Worm (Caenorhabditis elegans) whole organism, midembryonic: ENCODE measurements around the gene math-1.

Experiments
- T22C8.4 ChIP-seq: fragments of 200-800 bp; sonication (Bioruptor generic); IDR thresholded peaks from 2 replicates; pipeline ENCODE4 v1.3.6; 2022; ENCODE audit warnings: missing genetic modification characterization, missing compliant biosample characterization
- flt-1 ChIP-seq: fragments of 200-800 bp; sonication (Bioruptor generic); IDR thresholded peaks from 2 replicates; pipeline ENCODE4 v1.3.6; 2022; ENCODE audit warnings: missing genetic modification characterization, missing compliant biosample characterization
- klf-2 ChIP-seq: fragments of 200-800 bp; sonication (Bioruptor generic); conservative IDR thresholded peaks from 2 replicates; pipeline ENCODE4 v1.3.6; 2022; ENCODE audit warnings: missing genetic modification reagents, missing genetic modification characterization, missing compliant biosample characterization
- med-1 ChIP-seq: sonication (generic microtip); optimal IDR thresholded peaks from 2 replicates; lab custom pipeline; 2017; ENCODE audit warnings: missing genetic modification characterization, mild to moderate bottlenecking, missing compliant biosample characterization, antibody characterized with exemption, missing genetic modification reagents; ENCODE audit not compliant: insufficient read depth
- ref-1 ChIP-seq: fragments of 200-800 bp; sonication (Bioruptor generic); conservative IDR thresholded peaks from 2 replicates; pipeline ENCODE4 v1.3.6; 2022; ENCODE audit warnings: missing genetic modification reagents, missing genetic modification characterization, missing compliant biosample characterization
- ztf-23 ChIP-seq: fragments of 200-800 bp; sonication (Bioruptor generic); IDR thresholded peaks from 2 replicates; pipeline ENCODE4 v1.3.6; 2022; ENCODE audit warnings: missing genetic modification reagents, missing genetic modification characterization, missing compliant biosample characterization
- ztf-29 ChIP-seq: fragments of 200-800 bp; sonication (Bioruptor generic); IDR thresholded peaks from 2 replicates; pipeline ENCODE4 v1.3.6; 2022; ENCODE audit warnings: missing genetic modification reagents, missing genetic modification characterization, missing compliant biosample characterization

- TF ChIP-seq ref-1 = no peak
- no peak for TF ChIP-seq med-1
- TF ChIP-seq flt-1 (GFP tag; lab: Robert Waterston, UW) = no peak
- TF ChIP-seq ztf-23 (GFP tag; lab: Robert Waterston, UW) = no peak
- no peak for TF ChIP-seq T22C8.4 (GFP tag; lab: Robert Waterston, UW)
- no peak for TF ChIP-seq klf-2 (GFP tag; lab: Robert Waterston, UW)
- no peak for TF ChIP-seq ztf-29 (GFP tag; lab: Robert Waterston, UW)
Observed at ce11 chrII:2042447-2042846, 4.0 kb downstream of the math-1 start, which contains the start of gene bath-20.
